Fruit fly (Drosophila melanogaster): ENCODE measurements around the gene CG31371.
A peak's percentile ranks its signal among the peaks of the same experiment; 100 is the strongest.

DNA sequence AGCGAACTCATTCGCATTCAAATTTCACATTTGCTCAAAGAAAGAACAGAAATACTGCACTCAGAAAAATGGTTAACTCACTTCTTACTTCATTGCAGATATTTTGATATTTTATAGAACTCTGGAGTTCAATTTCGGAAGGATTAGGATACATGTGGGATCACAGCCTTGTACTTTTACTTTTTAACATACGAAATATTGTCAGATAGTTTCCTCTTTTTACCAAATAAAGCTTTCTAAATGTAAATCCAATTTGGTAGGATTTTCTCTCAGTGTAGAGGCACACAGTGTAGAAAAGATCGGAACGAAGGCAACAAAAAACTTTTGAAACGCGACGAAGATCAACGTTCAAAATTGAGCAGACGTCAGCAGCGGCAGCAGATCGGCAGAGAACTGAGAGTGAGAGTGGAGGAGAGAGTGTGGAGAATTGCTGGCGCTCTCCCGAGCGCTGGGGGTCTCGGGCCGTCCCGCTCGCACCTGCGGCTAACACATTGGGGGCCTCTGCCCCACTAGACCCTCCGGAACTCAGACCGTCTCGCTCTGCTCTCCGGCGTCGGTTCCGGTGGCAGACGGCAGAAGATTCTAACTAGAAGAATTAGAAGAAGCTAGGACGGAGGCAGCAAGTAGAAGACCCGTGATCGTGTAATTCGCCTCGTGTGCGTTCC is 28.8 kb upstream of the CG31371 start, which contains the start of gene tmod:
- TF ChIP-seq OdsH (GFP tag; optimal IDR thresholded peaks at IDR 0.05) (peak; percentile 4), CG32264 (GFP tag; optimal IDR thresholded peaks at IDR 0.05) (no peak), HLH106 (tag; optimal IDR thresholded peaks at IDR 0.05) (peak; percentile 28), Abd-B (GFP tag; optimal IDR thresholded peaks at IDR 0.05) (no peak), psq (GFP tag; optimal IDR thresholded peaks at IDR 0.05) (no peak), Sp1 (GFP tag; optimal IDR thresholded peaks at IDR 0.05) (no peak), tai (GFP tag; optimal IDR thresholded peaks at IDR 0.05) (no peak), Hnf4 (GFP tag; optimal IDR thresholded peaks at IDR 0.05) (no peak), lola (GFP tag; optimal IDR thresholded peaks at IDR 0.05) (no peak), pan (optimal IDR thresholded peaks at IDR 0.05) (no peak), fru (GFP tag; optimal IDR thresholded peaks at IDR 0.05) (peak; percentile 10), CG9705 (GFP tag; optimal IDR thresholded peaks at IDR 0.05) (no peak), Dfd (GFP tag; optimal IDR thresholded peaks at IDR 0.05) (no peak)
